Worm (Caenorhabditis elegans): Measurements from ENCODE around the gene C40H1.8.

C40H1.8 gene

ce11 chrIII:9329266-9329665 lies 14.7 kb downstream of the C40H1.8 start, which contains the start of gene C40H1.3:
Gene C40H1.3, minus strand, starts transcription at chrIII:9329366.
- TF ChIP-seq set-16 (GFP tag; IDR thresholded peaks at IDR 0.05): no peak
- no peak for TF ChIP-seq lin-1 (GFP tag; IDR thresholded peaks at IDR 0.05)
- TF ChIP-seq ztf-11 (tag; optimal IDR thresholded peaks at IDR 0.05): no peak
- no peak for TF ChIP-seq daf-8 (GFP tag; IDR thresholded peaks at IDR 0.05)
- no peak for TF ChIP-seq saeg-2 (GFP tag; IDR thresholded peaks at IDR 0.05)
- no peak for TF ChIP-seq ces-1 (GFP tag; optimal IDR thresholded peaks at IDR 0.05)
- TF ChIP-seq hlh-30 (tag; optimal IDR thresholded peaks at IDR 0.05; ENCODE audit: insufficient read depth): no peak
- no peak for TF ChIP-seq mxl-3 (GFP tag; optimal IDR thresholded peaks at IDR 0.05)
- TF ChIP-seq madf-9 (GFP tag; conservative IDR thresholded peaks at IDR 0.05): no peak
- TF ChIP-seq zip-11 (GFP tag; IDR thresholded peaks at IDR 0.05): no peak
- no peak for TF ChIP-seq skn-1 (tag; optimal IDR thresholded peaks at IDR 0.05)
- no peak for TF ChIP-seq dmd-8 (GFP tag; IDR thresholded peaks at IDR 0.05)
- no peak for TF ChIP-seq mep-1 (tag; optimal IDR thresholded peaks at IDR 0.05)
- TF ChIP-seq lin-15B (tag; optimal IDR thresholded peaks at IDR 0.05): no peak
- no peak for TF ChIP-seq dve-1 (tag; optimal IDR thresholded peaks at IDR 0.05; ENCODE audit: insufficient read depth)
- TF ChIP-seq lim-7 (GFP tag; IDR thresholded peaks at IDR 0.05): no peak
- TF ChIP-seq vab-7 (GFP tag; IDR thresholded peaks at IDR 0.05): no peak
- no peak for TF ChIP-seq spr-3 (GFP tag; optimal IDR thresholded peaks at IDR 0.05)

ce11 chrIII:9329790-9330366 lies 15.4 kb downstream of the C40H1.8 start, which contains the start of gene ttr-5:
Gene ttr-5, plus strand, starts transcription at chrIII:9330316.
- TF ChIP-seq set-16 (GFP tag; IDR thresholded peaks at IDR 0.05): no peak
- TF ChIP-seq R02D3.7 (tag; optimal IDR thresholded peaks at IDR 0.05): no peak
- TF ChIP-seq daf-16 (GFP tag; optimal IDR thresholded peaks at IDR 0.05): peak in 1 of 2 experiments; percentile 62
- TF ChIP-seq daf-16 (tag; optimal IDR thresholded peaks at IDR 0.05): no peak
- TF ChIP-seq Y105C5A.15 (GFP tag; IDR thresholded peaks at IDR 0.05): no peak
- no peak for TF ChIP-seq F44E2.7 (GFP tag; IDR thresholded peaks at IDR 0.05)
- peak; percentile 91 for TF ChIP-seq aha-1 (tag)
- TF ChIP-seq attf-4 (tag; optimal IDR thresholded peaks at IDR 0.05): no peak
- no peak for TF ChIP-seq mep-1 (tag; optimal IDR thresholded peaks at IDR 0.05)

- TF ChIP-seq nhr-41 (GFP tag; IDR thresholded peaks at IDR 0.05) (no peak), lin-15B (tag; optimal IDR thresholded peaks at IDR 0.05) (no peak), mes-2 (tag; optimal IDR thresholded peaks at IDR 0.05; ENCODE audit: poor library complexity, severe bottlenecking) (peak; percentile 61), lin-1 (GFP tag; IDR thresholded peaks at IDR 0.05) (no peak), hlh-30 (tag; optimal IDR thresholded peaks at IDR 0.05; ENCODE audit: insufficient read depth) (no peak), ceh-82 (tag; optimal IDR thresholded peaks at IDR 0.05) (no peak), lin-13 (GFP tag; optimal IDR thresholded peaks at IDR 0.05) (no peak), snpc-4 (tag; optimal IDR thresholded peaks at IDR 0.05) (no peak), lsy-2 (tag; optimal IDR thresholded peaks at IDR 0.05) (peak in 1 of 2 experiments; percentile 68), nhr-102 (tag; optimal IDR thresholded peaks at IDR 0.05) (no peak), nhr-237 (tag; optimal IDR thresholded peaks at IDR 0.05) (no peak), lir-3 (tag; optimal IDR thresholded peaks at IDR 0.05) (no peak), ceh-44 (GFP tag; IDR thresholded peaks at IDR 0.05) (no peak), nhr-42 (GFP tag; IDR thresholded peaks at IDR 0.05) (no peak), madf-5 (GFP tag; IDR thresholded peaks at IDR 0.05) (no peak), cey-2 (tag; optimal IDR thresholded peaks at IDR 0.05; ENCODE audit: borderline replicate concordance, insufficient read depth) (no peak), nhr-25 (tag; optimal IDR thresholded peaks at IDR 0.05; ENCODE audit: borderline replicate concordance, insufficient read depth) (no peak), D1046.2 (GFP tag; IDR thresholded peaks at IDR 0.05) (no peak), spr-3 (GFP tag; optimal IDR thresholded peaks at IDR 0.05) (no peak), Y5F2A.4 (GFP tag; optimal IDR thresholded peaks at IDR 0.05) (no peak), aha-1 (tag) (peak; percentile 43), egl-27 (tag; optimal IDR thresholded peaks at IDR 0.05) (no peak), madf-9 (GFP tag; conservative IDR thresholded peaks at IDR 0.05) (no peak), Y48G9A.11 (GFP tag; IDR thresholded peaks at IDR 0.05) (no peak), gei-8 (GFP tag; optimal IDR thresholded peaks at IDR 0.05) (no peak), duxl-1 (tag; optimal IDR thresholded peaks at IDR 0.05; ENCODE audit: poor library complexity) (no peak), dve-1 (tag; optimal IDR thresholded peaks at IDR 0.05; ENCODE audit: insufficient read depth) (peak; percentile 14), T20F7.1 (GFP tag; optimal IDR thresholded peaks at IDR 0.05) (no peak), Y75B8A.6 (GFP tag; IDR thresholded peaks at IDR 0.05) (no peak)
Measured at ce11 chrIII:9331084-9331564, 16.6 kb downstream of the C40H1.8 start, which contains the start of gene ufc-1. Gene ufc-1, plus strand, starts transcription at chrIII:9331514.

All from whole organism, L4 larva.